Worm (Caenorhabditis elegans) whole organism, mixed stage, embryonic: ENCODE results near the gene K07E8.6.

Experiments used
- M03D4.4 ChIP-seq: sonication (generic microtip); optimal IDR thresholded peaks from 2 replicates; lab custom pipeline; 2017; ENCODE audit warnings: mild to moderate bottlenecking, missing genetic modification characterization, missing compliant biosample characterization
- elt-1 ChIP-seq: sonication (generic microtip); optimal IDR thresholded peaks from 2 replicates; lab custom pipeline; 2017; ENCODE audit warnings: missing genetic modification characterization, mild to moderate bottlenecking, missing compliant biosample characterization, antibody characterized with exemption, moderate library complexity, borderline replicate concordance; ENCODE audit not compliant: insufficient read depth
- elt-3 ChIP-seq: fragments of 150-350 bp; optimal IDR thresholded peaks from 2 replicates; lab custom pipeline; 2014; ENCODE audit warnings: missing biosample characterization, missing genetic modification characterization
- hlh-1 ChIP-seq: fragments of 150-350 bp; optimal IDR thresholded peaks from 2 replicates; lab custom pipeline; 2014; ENCODE audit warnings: missing biosample characterization, missing genetic modification reagents, missing genetic modification characterization
- lin-13 ChIP-seq: fragments of 150-350 bp; optimal IDR thresholded peaks from 2 replicates; lab custom pipeline; 2014; ENCODE audit warnings: missing biosample characterization, missing genetic modification characterization
- lsy-2 ChIP-seq: fragments of 150-350 bp; optimal IDR thresholded peaks from 2 replicates; lab custom pipeline; 2014; ENCODE audit warnings: missing biosample characterization, missing genetic modification characterization
- nhr-12 ChIP-seq: fragments of 150-350 bp; optimal IDR thresholded peaks from 2 replicates; lab custom pipeline; 2014; ENCODE audit warnings: missing biosample characterization, missing genetic modification characterization
- nhr-237 ChIP-seq: fragments of 150-350 bp; optimal IDR thresholded peaks from 2 replicates; lab custom pipeline; 2014; ENCODE audit warnings: missing biosample characterization, missing genetic modification characterization
- nhr-76 ChIP-seq: sonication (generic microtip); optimal IDR thresholded peaks from 2 replicates; lab custom pipeline; 2017; ENCODE audit warnings: missing biosample characterization, missing genetic modification characterization
- sem-2 ChIP-seq: fragments of 200-800 bp; sonication (Bioruptor generic); optimal IDR thresholded peaks from 2 replicates; lab custom pipeline; 2018; ENCODE audit warnings: mild to moderate bottlenecking, missing genetic modification characterization, missing compliant biosample characterization
- snpc-4 ChIP-seq: fragments of 150-350 bp; optimal IDR thresholded peaks from 2 replicates; lab custom pipeline; 2014; ENCODE audit warnings: missing biosample characterization, missing genetic modification characterization
- unc-39 ChIP-seq: fragments of 150-350 bp; optimal IDR thresholded peaks from 2 replicates; lab custom pipeline; 2014; ENCODE audit warnings: missing biosample characterization, missing genetic modification characterization
- unc-62 ChIP-seq: fragments of 150-350 bp; optimal IDR thresholded peaks from 2 replicates; lab custom pipeline; 2014; ENCODE audit warnings: missing biosample characterization, missing genetic modification reagents, missing genetic modification characterization

ce11 chrII:608341-608740 lies 31.0 kb downstream of the K07E8.6 start, which contains the start of gene W04H10.6:
- no peak for TF ChIP-seq hlh-1 (tag; lab: Kevin White, UChicago)
- TF ChIP-seq lin-13 (tag; lab: Kevin White, UChicago), result no peak
- no peak for TF ChIP-seq nhr-12 (tag; lab: Kevin White, UChicago)
- no peak for TF ChIP-seq nhr-237
- no peak for TF ChIP-seq unc-62 (GFP tag; lab: Kevin White, UChicago)
- no peak for TF ChIP-seq elt-1
- TF ChIP-seq lsy-2 (tag; lab: Kevin White, UChicago), result no peak
- no peak for TF ChIP-seq M03D4.4 (tag; lab: Kevin White, UChicago)
- no peak for TF ChIP-seq snpc-4 (tag; lab: Kevin White, UChicago)
- TF ChIP-seq nhr-76 (tag; lab: Kevin White, UChicago), result no peak
- TF ChIP-seq unc-39, result no peak
- TF ChIP-seq sem-2 (GFP tag; lab: Kevin White, UChicago), result no peak
- TF ChIP-seq elt-3 (tag; lab: Kevin White, UChicago), result no peak
